Fruit fly (Drosophila melanogaster) whole organism, embryonic: Measurements from ENCODE around the gene Gdi.

Experiments used
- CG10565 ChIP-seq: fragments of 200-800 bp; sonication (Bioruptor generic); optimal IDR thresholded peaks from 3 replicates; lab custom pipeline; 2016; ENCODE audit warnings: missing biosample characterization, mild to moderate bottlenecking, missing genetic modification characterization
- CG11093 ChIP-seq: fragments of 200-800 bp; sonication (Bioruptor generic); IDR thresholded peaks from 3 replicates; pipeline ENCODE4 v1.3.6; 2022; ENCODE audit warnings: missing biosample characterization, missing genetic modification characterization
- CG11723 ChIP-seq: fragments of 200-800 bp; sonication (Bioruptor generic); optimal IDR thresholded peaks from 2 replicates; lab custom pipeline; 2017; ENCODE audit warnings: missing biosample characterization, mild to moderate bottlenecking, missing genetic modification characterization
- CG12104 ChIP-seq: fragments of 200-800 bp; sonication (Bioruptor generic); optimal IDR thresholded peaks from 3 replicates; lab custom pipeline; 2016; ENCODE audit warnings: missing biosample characterization, missing genetic modification characterization
- CG12299 ChIP-seq: fragments of 200-800 bp; sonication (Bioruptor generic); optimal IDR thresholded peaks from 2 replicates; lab custom pipeline; 2018; ENCODE audit warnings: missing biosample characterization, mild to moderate bottlenecking, missing genetic modification characterization
- CG13123 ChIP-seq: fragments of 200-800 bp; sonication (Bioruptor generic); optimal IDR thresholded peaks from 2 replicates; lab custom pipeline; 2016; ENCODE audit warnings: missing biosample characterization, missing genetic modification characterization
- CG15696 ChIP-seq: fragments of 200-800 bp; sonication (Bioruptor generic); optimal IDR thresholded peaks from 2 replicates; lab custom pipeline; 2019; ENCODE audit warnings: missing biosample characterization, mild to moderate bottlenecking, missing genetic modification characterization, moderate library complexity
- CG17612 ChIP-seq: fragments of 200-800 bp; sonication (Bioruptor generic); IDR thresholded peaks from 2 replicates; pipeline ENCODE4 v1.3.6; 2022; ENCODE audit warnings: missing biosample characterization, missing genetic modification characterization
- CG2678 ChIP-seq: fragments of 200-800 bp; sonication (Bioruptor generic); optimal IDR thresholded peaks from 3 replicates; lab custom pipeline; 2019; ENCODE audit warnings: missing biosample characterization, mild to moderate bottlenecking, missing genetic modification characterization, moderate library complexity
- CG31388 ChIP-seq: fragments of 200-800 bp; sonication (Bioruptor generic); optimal IDR thresholded peaks from 2 replicates; lab custom pipeline; 2016; ENCODE audit warnings: missing biosample characterization, missing genetic modification characterization
- CG3163 ChIP-seq: fragments of 200-800 bp; sonication (Bioruptor generic); optimal IDR thresholded peaks from 3 replicates; lab custom pipeline; 2016; ENCODE audit warnings: missing biosample characterization, missing genetic modification characterization
- CG32532 ChIP-seq: fragments of 200-800 bp; sonication (Bioruptor generic); IDR thresholded peaks from 2 replicates; pipeline ENCODE4 v1.3.6; 2022; ENCODE audit warnings: missing biosample characterization, missing genetic modification characterization
- CG43689 ChIP-seq: fragments of 200-800 bp; sonication (Bioruptor generic); IDR thresholded peaks from 2 replicates; pipeline ENCODE4 v1.3.6; 2022; ENCODE audit warnings: missing biosample characterization, missing genetic modification characterization
- CG6272 ChIP-seq: fragments of 200-800 bp; sonication (Bioruptor generic); IDR thresholded peaks from 2 replicates; pipeline ENCODE4 v1.3.6; 2022; ENCODE audit warnings: missing biosample characterization, missing genetic modification characterization
- CG6683 ChIP-seq: fragments of 200-800 bp; sonication (Bioruptor generic); optimal IDR thresholded peaks from 2 replicates; lab custom pipeline; 2017; ENCODE audit warnings: missing biosample characterization, mild to moderate bottlenecking, missing genetic modification characterization, missing genetic modification reagents
- CG7372 ChIP-seq: fragments of 200-800 bp; sonication (Bioruptor generic); IDR thresholded peaks from 2 replicates; pipeline ENCODE4 v1.3.6; 2022; ENCODE audit warnings: missing biosample characterization, missing genetic modification characterization
- CG7556 ChIP-seq: fragments of 200-800 bp; sonication (Bioruptor generic); optimal IDR thresholded peaks from 2 replicates; lab custom pipeline; 2017; ENCODE audit warnings: missing biosample characterization, mild to moderate bottlenecking, missing genetic modification characterization
- CG8944 ChIP-seq: fragments of 200-800 bp; sonication (Bioruptor generic); optimal IDR thresholded peaks from 3 replicates; lab custom pipeline; 2016; ENCODE audit warnings: missing biosample characterization, missing genetic modification characterization
- CG9727 ChIP-seq: fragments of 200-800 bp; sonication (Bioruptor generic); optimal IDR thresholded peaks from 3 replicates; lab custom pipeline; 2017; ENCODE audit warnings: missing biosample characterization, mild to moderate bottlenecking, missing genetic modification characterization
- CTCF ChIP-seq: fragments of 200-800 bp; sonication (Bioruptor generic); optimal IDR thresholded peaks from 2 replicates; lab custom pipeline; 2017; ENCODE audit warnings: missing biosample characterization, mild to moderate bottlenecking, missing genetic modification characterization, moderate library complexity
- CrebB ChIP-seq: fragments of 200-800 bp; sonication (Bioruptor generic); optimal IDR thresholded peaks from 3 replicates; lab custom pipeline; 2018; ENCODE audit warnings: missing biosample characterization, mild to moderate bottlenecking, missing genetic modification characterization
- Eip74EF ChIP-seq, 2 experiments: fragments of 200-800 bp in 1 of 2; fragments of >200 bp in 1 of 2; sonication (Bioruptor generic) in 1 of 2; optimal IDR thresholded peaks; 2 replicates each; lab custom pipeline; 2017 to 2019; ENCODE audit warnings: missing biosample characterization in 2 of 2, missing genetic modification characterization in 2 of 2, mild to moderate bottlenecking in 1 of 2, moderate library complexity in 1 of 2
- Fer1 ChIP-seq: fragments of 200-800 bp; sonication (Bioruptor generic); optimal IDR thresholded peaks from 2 replicates; lab custom pipeline; 2017; ENCODE audit warnings: missing biosample characterization, mild to moderate bottlenecking, missing genetic modification characterization
- Gsc ChIP-seq: fragments of 200-800 bp; sonication (Bioruptor generic); IDR thresholded peaks from 2 replicates; pipeline ENCODE4 v1.3.6; 2022; ENCODE audit warnings: missing biosample characterization, missing genetic modification characterization
- Hsf ChIP-seq: fragments of 200-800 bp; sonication (Bioruptor generic); optimal IDR thresholded peaks from 3 replicates; lab custom pipeline; 2016; ENCODE audit warnings: missing biosample characterization, missing genetic modification characterization
- Jarid2 ChIP-seq: fragments of 200-800 bp; sonication (Bioruptor generic); optimal IDR thresholded peaks from 3 replicates; lab custom pipeline; 2017; ENCODE audit warnings: mild to moderate bottlenecking, missing biosample characterization, missing genetic modification reagents, missing genetic modification characterization
- MTF-1 ChIP-seq: fragments of 200-800 bp; sonication (Bioruptor generic); optimal IDR thresholded peaks from 2 replicates; lab custom pipeline; 2018; ENCODE audit warnings: missing biosample characterization, mild to moderate bottlenecking, missing genetic modification characterization, borderline replicate concordance
- Max ChIP-seq: fragments of 200-800 bp; sonication (Bioruptor generic); optimal IDR thresholded peaks from 2 replicates; lab custom pipeline; 2016; ENCODE audit warnings: missing biosample characterization, mild to moderate bottlenecking, missing genetic modification characterization
- Mes4 ChIP-seq: fragments of 200-800 bp; sonication (Bioruptor generic); optimal IDR thresholded peaks from 2 replicates; lab custom pipeline; 2016; ENCODE audit warnings: missing biosample characterization, missing genetic modification characterization
- Opbp ChIP-seq: fragments of 200-800 bp; sonication (Bioruptor generic); IDR thresholded peaks from 3 replicates; pipeline ENCODE4 v1.3.6; 2022; ENCODE audit warnings: missing biosample characterization, missing genetic modification characterization; ENCODE audit not compliant: partially characterized antibody
- Six4 ChIP-seq: fragments of 200-800 bp; sonication (Bioruptor generic); optimal IDR thresholded peaks from 2 replicates; lab custom pipeline; 2016; ENCODE audit warnings: missing biosample characterization, missing genetic modification characterization
- Trl ChIP-seq, 3 experiments: fragments of >200 bp in 2 of 3; fragments of 200-800 bp in 1 of 3; sonication (Bioruptor generic) in 1 of 3; optimal IDR thresholded peaks; 2 replicates in 1 of 3; 3 replicates in 2 of 3; lab custom pipeline; 2016 to 2017; ENCODE audit warnings: missing biosample characterization in 1 of 3, missing genetic modification characterization in 1 of 3
- ap ChIP-seq: fragments of 200-800 bp; sonication (Bioruptor generic); IDR thresholded peaks from 2 replicates; pipeline ENCODE4 v1.3.6; 2022; ENCODE audit warnings: missing biosample characterization, missing genetic modification characterization
- ash1 ChIP-seq: fragments of 200-800 bp; sonication (Bioruptor generic); optimal IDR thresholded peaks from 2 replicates; lab custom pipeline; 2018; ENCODE audit warnings: missing biosample characterization, mild to moderate bottlenecking, missing genetic modification characterization
- bcd ChIP-seq: fragments of 200-800 bp; sonication (Bioruptor generic); optimal IDR thresholded peaks from 2 replicates; lab custom pipeline; 2017; ENCODE audit warnings: missing biosample characterization, mild to moderate bottlenecking, missing genetic modification characterization
- corto ChIP-seq: fragments of 200-800 bp; sonication (Bioruptor generic); optimal IDR thresholded peaks from 2 replicates; lab custom pipeline; 2016; ENCODE audit warnings: missing biosample characterization, mild to moderate bottlenecking, missing genetic modification characterization, moderate library complexity
- cwo ChIP-seq: fragments of 200-800 bp; sonication (Bioruptor generic); optimal IDR thresholded peaks from 3 replicates; lab custom pipeline; 2017; ENCODE audit warnings: missing biosample characterization, missing genetic modification characterization, mild to moderate bottlenecking, moderate library complexity, missing genetic modification reagents
- dimm ChIP-seq: fragments of 200-800 bp; sonication (Bioruptor generic); IDR thresholded peaks from 2 replicates; pipeline ENCODE4 v1.3.6; 2022; ENCODE audit warnings: missing biosample characterization, missing genetic modification characterization
- emc ChIP-seq: fragments of 200-800 bp; sonication (Bioruptor generic); optimal IDR thresholded peaks from 2 replicates; lab custom pipeline; 2016; ENCODE audit warnings: missing biosample characterization, missing genetic modification characterization
- ems ChIP-seq: fragments of 200-800 bp; sonication (Bioruptor generic); optimal IDR thresholded peaks from 3 replicates; lab custom pipeline; 2016; ENCODE audit warnings: missing biosample characterization, missing genetic modification characterization
- fd3F ChIP-seq: fragments of 200-800 bp; sonication (Bioruptor generic); optimal IDR thresholded peaks from 2 replicates; lab custom pipeline; 2018; ENCODE audit warnings: missing biosample characterization, mild to moderate bottlenecking, missing genetic modification characterization, moderate library complexity
- gt ChIP-seq: fragments of 200-800 bp; sonication (Bioruptor generic); IDR thresholded peaks from 2 replicates; pipeline ENCODE4 v1.3.6; 2022; ENCODE audit warnings: missing biosample characterization, missing genetic modification characterization
- knrl ChIP-seq: fragments of 200-800 bp; sonication (Bioruptor generic); IDR thresholded peaks from 3 replicates; pipeline ENCODE4 v1.3.6; 2022; ENCODE audit warnings: missing biosample characterization, missing genetic modification characterization; ENCODE audit not compliant: partially characterized antibody
- mld ChIP-seq: fragments of 200-800 bp; sonication (Bioruptor generic); IDR thresholded peaks from 3 replicates; pipeline ENCODE4 v1.3.6; 2022; ENCODE audit warnings: missing biosample characterization, missing genetic modification characterization; ENCODE audit not compliant: partially characterized antibody
- pho ChIP-seq: fragments of 200-800 bp; sonication (Bioruptor generic); optimal IDR thresholded peaks from 2 replicates; lab custom pipeline; 2016; ENCODE audit warnings: missing biosample characterization, missing genetic modification characterization
- repo ChIP-seq: fragments of 200-800 bp; sonication (Bioruptor generic); optimal IDR thresholded peaks from 2 replicates; lab custom pipeline; 2016; ENCODE audit warnings: missing biosample characterization, missing genetic modification characterization
- slou ChIP-seq: fragments of 200-800 bp; sonication (Bioruptor generic); optimal IDR thresholded peaks from 3 replicates; lab custom pipeline; 2016; ENCODE audit warnings: missing biosample characterization, missing genetic modification characterization
- stc ChIP-seq: fragments of 200-800 bp; sonication (Bioruptor generic); IDR thresholded peaks from 2 replicates; pipeline ENCODE4 v1.3.6; 2022; ENCODE audit warnings: missing biosample characterization, missing genetic modification characterization
- tgo ChIP-seq: fragments of 200-800 bp; sonication (Bioruptor generic); IDR thresholded peaks from 3 replicates; pipeline ENCODE4 v1.3.6; 2022; ENCODE audit warnings: missing biosample characterization, missing genetic modification characterization
- toy ChIP-seq: fragments of 200-800 bp; sonication (Bioruptor generic); IDR thresholded peaks from 2 replicates; pipeline ENCODE4 v1.3.6; 2022; ENCODE audit warnings: missing biosample characterization, missing genetic modification characterization

The Gdi gene

dm6 chr2L:9502786-9503443, 8.2 kb upstream of the Gdi start (continued):
- TF ChIP-seq pho (GFP tag; lab: Kevin White, UChicago) (peak; percentile 41), gt (GFP tag; lab: Robert Waterston, UW) (0 out of 2 replicates have a peak, but pooled peaks have one; percentile 20), Hsf (peak; percentile 72), CG3163 (peak; percentile 8), MTF-1 (no peak), slou (GFP tag; lab: Kevin White, UChicago) (no peak), Gsc (GFP tag; lab: Robert Waterston, UW) (no peak), CG2678 (tag; lab: Kevin White, UChicago) (peak; percentile 75), CG10565 (GFP tag; lab: Kevin White, UChicago) (no peak), CTCF (no peak), ap (GFP tag; lab: Robert Waterston, UW) (peak; percentile 55), Six4 (no peak), CG17612 (GFP tag; lab: Robert Waterston, UW) (peak; percentile 46; the same call in 1 of the 2 replicates), CG12104 (GFP tag; lab: Kevin White, UChicago) (peak; percentile 36), knrl (GFP tag; lab: Robert Waterston, UW) (no peak), CG6683 (GFP tag; lab: Kevin White, UChicago) (no peak), emc (GFP tag; lab: Kevin White, UChicago) (no peak), dimm (GFP tag; lab: Robert Waterston, UW) (peak; percentile 72), CG31388 (GFP tag; lab: Kevin White, UChicago) (no peak), Eip74EF (GFP tag; optimal IDR thresholded peaks at IDR 0.05; lab: Kevin White, UChicago) (peak in 1 of 2 experiments; percentile 44), CG11093 (GFP tag; lab: Robert Waterston, UW) (peak; percentile 72; the same call in 2 of the 3 replicates), Max (no peak), CrebB (tag; lab: Kevin White, UChicago) (peak; percentile 17), CG8944 (peak; percentile 9), CG6272 (GFP tag; lab: Robert Waterston, UW) (peak; percentile 66), CG7556 (GFP tag; lab: Kevin White, UChicago) (peak; percentile 78), corto (GFP tag; lab: Kevin White, UChicago) (no peak), stc (GFP tag; lab: Robert Waterston, UW) (peak; percentile 80), CG7372 (peak; percentile 70), CG32532 (GFP tag; lab: Robert Waterston, UW) (peak; percentile 79), CG13123 (GFP tag; lab: Kevin White, UChicago) (peak; percentile 15), CG9727 (GFP tag; lab: Kevin White, UChicago) (peak; percentile 11), Fer1 (GFP tag; lab: Kevin White, UChicago) (peak; percentile 62), Jarid2 (GFP tag; lab: Kevin White, UChicago) (no peak), ash1 (GFP tag; lab: Kevin White, UChicago) (no peak), ems (no peak), tgo (GFP tag; lab: Robert Waterston, UW) (peak; percentile 86), CG15696 (tag; lab: Kevin White, UChicago) (no peak), cwo (GFP tag; lab: Kevin White, UChicago) (peak; percentile 40), Trl (optimal IDR thresholded peaks at IDR 0.05; lab: Kevin White, UChicago) (no peak), Trl (GFP tag; optimal IDR thresholded peaks at IDR 0.05; lab: Kevin White, UChicago) (no peak), toy (GFP tag; lab: Robert Waterston, UW) (0 out of 2 replicates have a peak, but pooled peaks have one; percentile 27), CG12299 (tag; lab: Kevin White, UChicago) (no peak), Mes4 (GFP tag; lab: Kevin White, UChicago) (no peak), fd3F (GFP tag; lab: Kevin White, UChicago) (peak; percentile 66), Opbp (no peak), bcd (GFP tag; lab: Kevin White, UChicago) (peak; percentile 31), CG43689 (peak; percentile 62), repo (GFP tag; lab: Kevin White, UChicago) (no peak), mld (no peak), CG11723 (peak; percentile 54)
